Worm (Caenorhabditis elegans) whole organism, late embryonic: Measurements from ENCODE around the gene F13A2.2.

ENCODE experiments used
- T23F11.4 ChIP-seq: fragments of 200-800 bp; sonication (Bioruptor generic); optimal IDR thresholded peaks from 2 replicates; lab custom pipeline; 2018; ENCODE audit warnings: mild to moderate bottlenecking, missing genetic modification characterization, missing compliant biosample characterization
- Y22D7AL.16 ChIP-seq: sonication (generic microtip); optimal IDR thresholded peaks from 2 replicates; lab custom pipeline; 2016; ENCODE audit warnings: missing genetic modification characterization, missing compliant biosample characterization
- ama-1 ChIP-seq: fragments of 150-350 bp; optimal IDR thresholded peaks from 2 replicates; lab custom pipeline; 2014
- fkh-6 ChIP-seq: sonication (generic microtip); optimal IDR thresholded peaks from 2 replicates; lab custom pipeline; 2016; ENCODE audit warnings: missing genetic modification characterization, missing compliant biosample characterization
- hlh-30 ChIP-seq: sonication (generic microtip); optimal IDR thresholded peaks from 2 replicates; lab custom pipeline; 2017; ENCODE audit warnings: antibody characterized with exemption, missing genetic modification characterization, missing compliant biosample characterization; ENCODE audit not compliant: insufficient read depth
- pha-2 ChIP-seq: sonication (generic microtip); optimal IDR thresholded peaks from 2 replicates; lab custom pipeline; 2017; ENCODE audit warnings: mild to moderate bottlenecking, missing genetic modification characterization, missing compliant biosample characterization
- pha-4 ChIP-seq: fragments of 150-350 bp; optimal IDR thresholded peaks from 2 replicates; lab custom pipeline; 2018; ENCODE audit warnings: missing biosample characterization, missing genetic modification reagents, missing genetic modification characterization
- pqm-1 ChIP-seq: sonication (generic microtip); optimal IDR thresholded peaks from 2 replicates; lab custom pipeline; 2016; ENCODE audit warnings: missing genetic modification characterization, missing compliant biosample characterization
- sox-2 ChIP-seq: fragments of 200-800 bp; sonication (Bioruptor generic); IDR thresholded peaks from 2 replicates; pipeline ENCODE4 v1.3.6; 2022; ENCODE audit warnings: missing genetic modification reagents, missing genetic modification characterization, missing compliant biosample characterization
- sox-4 ChIP-seq: sonication (generic microtip); optimal IDR thresholded peaks from 2 replicates; lab custom pipeline; 2017; ENCODE audit warnings: mild to moderate bottlenecking, missing genetic modification characterization, inconsistent platforms, missing compliant biosample characterization
- tbx-2 ChIP-seq: sonication (generic microtip); optimal IDR thresholded peaks from 2 replicates; lab custom pipeline; 2016; ENCODE audit warnings: missing genetic modification characterization, missing compliant biosample characterization
- tbx-7 ChIP-seq: sonication (generic microtip); optimal IDR thresholded peaks from 2 replicates; lab custom pipeline; 2016; ENCODE audit warnings: missing genotype, missing genetic modification characterization, missing compliant biosample characterization
- unc-55 ChIP-seq: sonication (generic microtip); optimal IDR thresholded peaks from 2 replicates; lab custom pipeline; 2017; ENCODE audit warnings: missing biosample characterization, missing genetic modification reagents, missing genetic modification characterization

ce11 chrV:4370515-4370914 lies 13.9 kb downstream of the F13A2.2 start:
- TF ChIP-seq unc-55: no peak
- no peak for TF ChIP-seq pha-4
- TF ChIP-seq sox-2 (GFP tag; lab: Robert Waterston, UW): no peak
- no peak for TF ChIP-seq tbx-7 (tag; lab: Kevin White, UChicago)
- TF ChIP-seq pqm-1 (tag; lab: Kevin White, UChicago): no peak
- TF ChIP-seq fkh-6: no peak
- no peak for TF ChIP-seq ama-1 (lab: Kevin White, UChicago)
- no peak for TF ChIP-seq tbx-2 (tag; lab: Kevin White, UChicago)
- TF ChIP-seq pha-2: no peak
- no peak for TF ChIP-seq sox-4
- TF ChIP-seq T23F11.4 (GFP tag; lab: Kevin White, UChicago): no peak
- no peak for TF ChIP-seq hlh-30 (tag; lab: Kevin White, UChicago)
- no peak for TF ChIP-seq Y22D7AL.16
